Worm (Caenorhabditis elegans) whole organism, midembryonic: ENCODE measurements around the gene C16C10.1.

ENCODE experiments used
- T22C8.4 ChIP-seq: fragments of 200-800 bp; sonication (Bioruptor generic); IDR thresholded peaks from 2 replicates; pipeline ENCODE4 v1.3.6; 2022; ENCODE audit warnings: missing genetic modification characterization, missing compliant biosample characterization
- cog-1 ChIP-seq: sonication (generic microtip); optimal IDR thresholded peaks from 2 replicates; lab custom pipeline; 2016; ENCODE audit warnings: missing genetic modification characterization, missing compliant biosample characterization
- flt-1 ChIP-seq: fragments of 200-800 bp; sonication (Bioruptor generic); IDR thresholded peaks from 2 replicates; pipeline ENCODE4 v1.3.6; 2022; ENCODE audit warnings: missing genetic modification characterization, missing compliant biosample characterization
- klf-2 ChIP-seq: fragments of 200-800 bp; sonication (Bioruptor generic); conservative IDR thresholded peaks from 2 replicates; pipeline ENCODE4 v1.3.6; 2022; ENCODE audit warnings: missing genetic modification reagents, missing genetic modification characterization, missing compliant biosample characterization
- med-1 ChIP-seq: sonication (generic microtip); optimal IDR thresholded peaks from 2 replicates; lab custom pipeline; 2017; ENCODE audit warnings: missing genetic modification characterization, mild to moderate bottlenecking, missing compliant biosample characterization, antibody characterized with exemption, missing genetic modification reagents; ENCODE audit not compliant: insufficient read depth
- ref-1 ChIP-seq: fragments of 200-800 bp; sonication (Bioruptor generic); conservative IDR thresholded peaks from 2 replicates; pipeline ENCODE4 v1.3.6; 2022; ENCODE audit warnings: missing genetic modification reagents, missing genetic modification characterization, missing compliant biosample characterization
- tab-1 ChIP-seq: fragments of 200-800 bp; sonication (Bioruptor generic); IDR thresholded peaks from 2 replicates; pipeline ENCODE4 v1.3.6; 2022; ENCODE audit warnings: missing genetic modification characterization, missing compliant biosample characterization
- ztf-23 ChIP-seq: fragments of 200-800 bp; sonication (Bioruptor generic); IDR thresholded peaks from 2 replicates; pipeline ENCODE4 v1.3.6; 2022; ENCODE audit warnings: missing genetic modification reagents, missing genetic modification characterization, missing compliant biosample characterization
- ztf-29 ChIP-seq: fragments of 200-800 bp; sonication (Bioruptor generic); IDR thresholded peaks from 2 replicates; pipeline ENCODE4 v1.3.6; 2022; ENCODE audit warnings: missing genetic modification reagents, missing genetic modification characterization, missing compliant biosample characterization

Gene C16C10.1

ce11 chrIII:4181338-4181737, at the start of gene C16C10.1:
Gene C16C10.1 (minus strand): TSS chrIII:4181438.
- TF ChIP-seq tab-1 (GFP tag; lab: Robert Waterston, UW) (no peak), cog-1 (tag; lab: Kevin White, UChicago) (no peak), klf-2 (GFP tag; lab: Robert Waterston, UW) (no peak), flt-1 (GFP tag; lab: Robert Waterston, UW) (no peak), T22C8.4 (GFP tag; lab: Robert Waterston, UW) (no peak)

ce11 chrIII:4230092-4230491, 48.9 kb upstream of the C16C10.1 start:
- TF ChIP-seq klf-2 (GFP tag; lab: Robert Waterston, UW): no peak
- no peak for TF ChIP-seq med-1 (GFP tag; lab: Kevin White, UChicago)
- TF ChIP-seq ztf-29 (GFP tag; lab: Robert Waterston, UW): no peak
- TF ChIP-seq ref-1: no peak
- no peak for TF ChIP-seq tab-1 (GFP tag; lab: Robert Waterston, UW)
- TF ChIP-seq T22C8.4 (GFP tag; lab: Robert Waterston, UW): no peak
- TF ChIP-seq ztf-23 (GFP tag; lab: Robert Waterston, UW): no peak
- no peak for TF ChIP-seq cog-1 (tag; lab: Kevin White, UChicago)

DNA sequence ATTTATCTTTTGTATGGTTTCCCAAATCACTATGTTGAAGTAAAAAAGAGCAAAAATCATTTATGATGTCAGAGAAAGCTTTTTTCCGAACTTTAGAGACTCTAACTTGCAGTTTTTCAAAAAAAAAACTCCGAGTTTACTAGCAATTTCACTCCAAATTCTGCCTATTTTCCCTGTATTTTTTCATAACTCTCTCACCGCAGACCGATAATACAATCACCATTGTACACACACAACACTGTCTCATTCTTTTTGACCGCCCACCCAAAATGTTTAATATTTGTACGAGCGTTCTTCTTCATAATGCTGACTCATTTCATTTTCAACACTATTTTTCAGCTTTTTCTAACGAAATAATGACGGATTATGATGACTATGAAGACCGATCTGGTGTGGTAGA, 47.6 kb upstream of the C16C10.1 start, which contains the start of gene F43C1.5:
Gene F43C1.5 (plus strand): TSS at position 301 of the 400 bp plus-strand sequence.
- TF ChIP-seq med-1 (GFP tag; lab: Kevin White, UChicago) (no peak), ztf-29 (GFP tag; lab: Robert Waterston, UW) (no peak), cog-1 (tag; lab: Kevin White, UChicago) (no peak), flt-1 (GFP tag; lab: Robert Waterston, UW) (no peak), klf-2 (GFP tag; lab: Robert Waterston, UW) (no peak), tab-1 (GFP tag; lab: Robert Waterston, UW) (no peak), ref-1 (no peak)

DNA sequence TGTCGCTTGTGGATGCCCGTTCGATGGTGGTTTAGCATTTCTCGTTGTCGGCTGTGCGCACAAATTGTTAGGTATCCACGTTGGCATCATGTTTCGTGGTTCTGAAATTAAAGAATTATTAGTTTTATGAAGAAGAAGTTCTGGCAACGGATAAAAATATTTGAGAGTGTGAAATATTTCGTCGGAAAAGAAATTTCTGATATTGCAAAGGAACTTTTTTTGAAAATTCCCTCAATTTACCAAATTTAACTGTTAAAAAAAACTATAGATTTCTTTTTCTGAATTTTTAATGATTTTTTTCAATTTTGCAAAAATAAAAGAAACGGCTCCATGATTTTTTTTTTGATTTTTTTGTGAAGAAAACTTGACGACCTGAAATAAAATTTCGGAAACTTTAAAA, 46.8 kb upstream of the C16C10.1 start, which contains the start of gene mpk-1:
Gene mpk-1 (minus strand): TSS at position 101 of the 400 bp plus-strand sequence.
- TF ChIP-seq klf-2 (GFP tag; lab: Robert Waterston, UW) (no peak), ztf-29 (GFP tag; lab: Robert Waterston, UW) (no peak), ztf-23 (GFP tag; lab: Robert Waterston, UW) (no peak), cog-1 (tag; lab: Kevin White, UChicago) (no peak), tab-1 (GFP tag; lab: Robert Waterston, UW) (no peak), med-1 (GFP tag; lab: Kevin White, UChicago) (no peak), ref-1 (no peak), T22C8.4 (GFP tag; lab: Robert Waterston, UW) (no peak), flt-1 (GFP tag; lab: Robert Waterston, UW) (no peak)

- TF ChIP-seq ztf-23 (GFP tag; lab: Robert Waterston, UW): no peak
- no peak for TF ChIP-seq T22C8.4 (GFP tag; lab: Robert Waterston, UW)
- TF ChIP-seq tab-1 (GFP tag; lab: Robert Waterston, UW): no peak
- no peak for TF ChIP-seq klf-2 (GFP tag; lab: Robert Waterston, UW)
- no peak for TF ChIP-seq ref-1
- no peak for TF ChIP-seq cog-1 (tag; lab: Kevin White, UChicago)
- no peak for TF ChIP-seq ztf-29 (GFP tag; lab: Robert Waterston, UW)
- TF ChIP-seq med-1 (GFP tag; lab: Kevin White, UChicago): no peak
- TF ChIP-seq flt-1 (GFP tag; lab: Robert Waterston, UW): no peak
Measured at ce11 chrIII:4227363-4227762, 46.1 kb upstream of the C16C10.1 start.

- TF ChIP-seq med-1 (GFP tag; lab: Kevin White, UChicago) (no peak), flt-1 (GFP tag; lab: Robert Waterston, UW) (no peak), T22C8.4 (GFP tag; lab: Robert Waterston, UW) (no peak), tab-1 (GFP tag; lab: Robert Waterston, UW) (no peak), ztf-23 (GFP tag; lab: Robert Waterston, UW) (no peak), ztf-29 (GFP tag; lab: Robert Waterston, UW) (no peak), cog-1 (tag; lab: Kevin White, UChicago) (no peak), klf-2 (GFP tag; lab: Robert Waterston, UW) (no peak), ref-1 (no peak)
Measured at ce11 chrIII:4224722-4225121, 43.5 kb upstream of the C16C10.1 start.

DNA sequence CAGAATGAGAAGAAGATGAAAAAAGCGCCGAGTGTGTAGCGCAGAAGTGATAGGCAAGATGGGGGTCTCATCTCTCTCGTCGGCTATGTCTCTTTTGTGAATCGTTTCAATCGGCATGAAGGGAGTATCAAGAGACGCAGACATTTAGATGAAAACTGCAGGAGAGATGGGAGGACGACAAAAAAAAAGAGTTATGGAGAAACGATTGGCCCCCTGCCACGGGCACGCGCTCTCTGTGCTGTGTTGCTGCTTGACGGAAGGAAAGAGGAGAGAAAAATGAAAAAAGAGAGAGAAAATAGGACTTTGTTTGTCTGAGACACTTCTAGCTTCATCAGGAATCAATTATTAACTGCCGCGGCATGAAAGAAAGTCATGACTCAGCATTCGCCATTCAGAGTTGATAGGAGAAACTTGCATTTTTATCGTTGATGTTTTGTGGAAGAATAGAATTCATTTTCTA, 42.5 kb upstream of the C16C10.1 start:
- TF ChIP-seq T22C8.4 (GFP tag; lab: Robert Waterston, UW): no peak
- TF ChIP-seq ref-1: no peak
- TF ChIP-seq flt-1 (GFP tag; lab: Robert Waterston, UW): no peak
- peak; percentile 56 for TF ChIP-seq cog-1 (tag; lab: Kevin White, UChicago)
- no peak for TF ChIP-seq klf-2 (GFP tag; lab: Robert Waterston, UW)
- no peak for TF ChIP-seq tab-1 (GFP tag; lab: Robert Waterston, UW)
- no peak for TF ChIP-seq med-1 (GFP tag; lab: Kevin White, UChicago)
- no peak for TF ChIP-seq ztf-23 (GFP tag; lab: Robert Waterston, UW)
- peak; percentile 39; the same call in 1 of the 2 replicates for TF ChIP-seq ztf-29 (GFP tag; lab: Robert Waterston, UW)

- TF ChIP-seq ztf-29 (GFP tag; lab: Robert Waterston, UW) (no peak), flt-1 (GFP tag; lab: Robert Waterston, UW) (no peak), klf-2 (GFP tag; lab: Robert Waterston, UW) (no peak), ref-1 (no peak), med-1 (GFP tag; lab: Kevin White, UChicago) (no peak), ztf-23 (GFP tag; lab: Robert Waterston, UW) (no peak), T22C8.4 (GFP tag; lab: Robert Waterston, UW) (no peak), tab-1 (GFP tag; lab: Robert Waterston, UW) (no peak), cog-1 (tag; lab: Kevin White, UChicago) (no peak)
Measured at ce11 chrIII:4221527-4221926, 40.3 kb upstream of the C16C10.1 start.

ce11 chrIII:4220864-4221263, 39.6 kb upstream of the C16C10.1 start:
- no peak for TF ChIP-seq tab-1 (GFP tag; lab: Robert Waterston, UW)
